Worm (Caenorhabditis elegans) whole organism, L4 larva: ENCODE measurements around the gene mca-1.
A peak's percentile ranks its signal among the peaks of the same experiment; 100 is the strongest.

Experiments
- F10B5.3 ChIP-seq: sonication (generic microtip); optimal IDR thresholded peaks from 2 replicates; lab custom pipeline; 2016; ENCODE audit warnings: mild to moderate bottlenecking, missing genetic modification characterization, missing compliant biosample characterization
- F37D6.2 ChIP-seq: sonication (generic microtip); optimal IDR thresholded peaks from 2 replicates; lab custom pipeline; 2016; ENCODE audit warnings: mild to moderate bottlenecking, missing genetic modification characterization, missing compliant biosample characterization
- R02D3.7 ChIP-seq: fragments of 150-350 bp; sonication (generic microtip); optimal IDR thresholded peaks from 3 replicates; lab custom pipeline; 2014; ENCODE audit warnings: missing biosample characterization, missing genetic modification characterization
- T26A8.4 ChIP-seq: fragments of 200-800 bp; sonication (Bioruptor generic); IDR thresholded peaks from 2 replicates; pipeline ENCODE4 v1.3.6; 2022; ENCODE audit warnings: missing genetic modification characterization, missing compliant biosample characterization
- ZK337.2 ChIP-seq: fragments of 200-800 bp; sonication (Bioruptor generic); IDR thresholded peaks from 2 replicates; pipeline ENCODE4 v1.3.6; 2022; ENCODE audit warnings: missing genetic modification reagents, missing genetic modification characterization, missing compliant biosample characterization
- ceh-20 ChIP-seq: fragments of 200-800 bp; sonication (Bioruptor generic); IDR thresholded peaks from 2 replicates; pipeline ENCODE4 v1.3.6; 2022; ENCODE audit warnings: missing genetic modification reagents, missing genetic modification characterization, missing compliant biosample characterization
- ceh-28 ChIP-seq: fragments of 150-350 bp; optimal IDR thresholded peaks from 2 replicates; lab custom pipeline; 2014; ENCODE audit warnings: missing biosample characterization, missing genetic modification reagents, missing genetic modification characterization
- daf-12 ChIP-seq: fragments of 150-350 bp; optimal IDR thresholded peaks from 2 replicates; lab custom pipeline; 2014; ENCODE audit warnings: missing biosample characterization, missing genetic modification reagents, missing genetic modification characterization
- duxl-1 ChIP-seq: sonication (generic microtip); optimal IDR thresholded peaks from 2 replicates; lab custom pipeline; 2016; ENCODE audit warnings: mild to moderate bottlenecking, missing genetic modification characterization, moderate library complexity, missing compliant biosample characterization; ENCODE audit not compliant: poor library complexity
- hlh-11 ChIP-seq: fragments of 200-800 bp; sonication (Bioruptor generic); optimal IDR thresholded peaks from 2 replicates; lab custom pipeline; 2018; ENCODE audit warnings: mild to moderate bottlenecking, missing genetic modification characterization, missing compliant biosample characterization
- hlh-30 ChIP-seq: sonication (generic microtip); optimal IDR thresholded peaks from 2 replicates; lab custom pipeline; 2017; ENCODE audit warnings: antibody characterized with exemption, mild to moderate bottlenecking, missing genetic modification characterization, missing compliant biosample characterization; ENCODE audit not compliant: insufficient read depth
- lin-38 ChIP-seq: fragments of 200-800 bp; sonication (Bioruptor generic); IDR thresholded peaks from 2 replicates; pipeline ENCODE4 v1.3.6; 2022; ENCODE audit warnings: missing genetic modification reagents, missing genetic modification characterization, missing compliant biosample characterization
- nhr-41 ChIP-seq: fragments of 200-800 bp; sonication (Bioruptor generic); IDR thresholded peaks from 2 replicates; pipeline ENCODE4 v1.3.6; 2022; ENCODE audit warnings: missing genetic modification reagents, missing genetic modification characterization, missing compliant biosample characterization
- pha-4 ChIP-seq, 2 experiments: fragments of 150-350 bp in 1 of 2; fragments of 200-800 bp in 1 of 2; sonication (Bioruptor generic) in 1 of 2; IDR thresholded peaks in 1 of 2; optimal IDR thresholded peaks in 1 of 2; 2 replicates each; pipeline versions ENCODE4 v1.3.6 to Lab custom; 2014 to 2022; ENCODE audit warnings: missing genetic modification characterization in 2 of 2, missing genetic modification reagents in 2 of 2, missing biosample characterization in 1 of 2, missing compliant biosample characterization in 1 of 2
- pqm-1 ChIP-seq: sonication (generic microtip); optimal IDR thresholded peaks from 2 replicates; lab custom pipeline; 2017; ENCODE audit warnings: missing biosample characterization, missing genetic modification characterization
- rbr-2 ChIP-seq: sonication (generic microtip); optimal IDR thresholded peaks from 2 replicates; lab custom pipeline; 2016; ENCODE audit warnings: missing genotype, missing genetic modification characterization, missing compliant biosample characterization
- snpc-1.2 ChIP-seq: fragments of 200-800 bp; sonication (Bioruptor generic); IDR thresholded peaks from 2 replicates; pipeline ENCODE4 v1.3.6; 2022; ENCODE audit warnings: missing genetic modification reagents, missing genetic modification characterization, missing compliant biosample characterization
- snpc-4 ChIP-seq: fragments of 150-350 bp; optimal IDR thresholded peaks from 2 replicates; lab custom pipeline; 2014; ENCODE audit warnings: missing biosample characterization, missing genetic modification characterization
- spr-3 ChIP-seq: fragments of 200-800 bp; sonication (Bioruptor generic); optimal IDR thresholded peaks from 2 replicates; lab custom pipeline; 2018; ENCODE audit warnings: mild to moderate bottlenecking, missing genetic modification characterization, missing compliant biosample characterization
- unc-62 ChIP-seq, 3 experiments: fragments of 150-350 bp in 1 of 3; sonication (generic microtip); optimal IDR thresholded peaks in 2 of 3; peaks in 1 of 3; 1 replicate in 1 of 3; 2 replicates in 2 of 3; lab custom pipeline; 2014 to 2017; ENCODE audit warnings: missing biosample characterization in 3 of 3, missing genetic modification characterization in 3 of 3, missing genetic modification reagents in 3 of 3, missing genotype in 1 of 3
- zag-1 ChIP-seq: fragments of 150-350 bp; optimal IDR thresholded peaks from 2 replicates; lab custom pipeline; 2014; ENCODE audit warnings: missing biosample characterization, missing genetic modification characterization
- ztf-11 ChIP-seq: fragments of 150-350 bp; optimal IDR thresholded peaks from 2 replicates; lab custom pipeline; 2014; ENCODE audit warnings: missing biosample characterization, missing genetic modification characterization

Gene mca-1

ce11 chrIV:9584352-9584751, 50.4 kb downstream of the mca-1 start:
- TF ChIP-seq lin-38 (GFP tag; lab: Robert Waterston, UW) (no peak), F37D6.2 (tag; lab: Kevin White, UChicago) (no peak), T26A8.4 (GFP tag; lab: Robert Waterston, UW) (no peak), unc-62 (GFP tag; optimal IDR thresholded peaks at IDR 0.05 in 1 of 2; lab: Kevin White, UChicago) (peak in 1 of 2 experiments; percentile 92), unc-62 (tag; optimal IDR thresholded peaks at IDR 0.05; lab: Kevin White, UChicago) (no peak)

ce11 chrIV:9580021-9580420, 54.7 kb downstream of the mca-1 start, which contains the start of gene npr-2:
TSS of gene npr-2 (minus strand) at chrIV:9580121.
- TF ChIP-seq hlh-30 (no peak), rbr-2 (tag; lab: Kevin White, UChicago) (no peak), pqm-1 (no peak), duxl-1 (tag; lab: Kevin White, UChicago) (no peak), ztf-11 (tag; lab: Kevin White, UChicago) (no peak), hlh-11 (no peak), spr-3 (GFP tag; lab: Kevin White, UChicago) (no peak), ceh-28 (tag; lab: Kevin White, UChicago) (no peak), zag-1 (tag; lab: Kevin White, UChicago) (no peak), ZK337.2 (no peak), snpc-1.2 (GFP tag; lab: Robert Waterston, UW) (no peak), ceh-20 (GFP tag; lab: Robert Waterston, UW) (no peak), R02D3.7 (no peak), daf-12 (tag; lab: Kevin White, UChicago) (no peak), F10B5.3 (tag; lab: Kevin White, UChicago) (no peak), pha-4 (GFP tag; IDR thresholded peaks at IDR 0.05; lab: Robert Waterston, UW) (no peak), pha-4 (tag; optimal IDR thresholded peaks at IDR 0.05; lab: Kevin White, UChicago) (no peak), snpc-4 (tag; lab: Kevin White, UChicago) (no peak), nhr-41 (GFP tag; lab: Robert Waterston, UW) (no peak)
